Worm (Caenorhabditis elegans): Measurements from ENCODE around the gene T01H3.3.

- TF ChIP-seq nhr-76 (tag; optimal IDR thresholded peaks at IDR 0.05) = no peak
- peak; percentile 28 for TF ChIP-seq hlh-1 (tag; optimal IDR thresholded peaks at IDR 0.05)
- no peak for TF ChIP-seq elt-3 (tag; optimal IDR thresholded peaks at IDR 0.05)
- TF ChIP-seq ceh-43 (GFP tag; optimal IDR thresholded peaks at IDR 0.05) = no peak
- TF ChIP-seq ztf-11 (tag; optimal IDR thresholded peaks at IDR 0.05) = no peak
- no peak for TF ChIP-seq pha-4 (tag; optimal IDR thresholded peaks at IDR 0.05)
- no peak for TF ChIP-seq lin-13 (tag; optimal IDR thresholded peaks at IDR 0.05)
- TF ChIP-seq unc-39 (tag; optimal IDR thresholded peaks at IDR 0.05) = no peak
- no peak for TF ChIP-seq elt-1 (tag; optimal IDR thresholded peaks at IDR 0.05; ENCODE audit: borderline replicate concordance, insufficient read depth)
- no peak for TF ChIP-seq blmp-1 (tag; optimal IDR thresholded peaks at IDR 0.05)
- no peak for TF ChIP-seq nhr-28 (tag; optimal IDR thresholded peaks at IDR 0.05)
- no peak for TF ChIP-seq unc-62 (GFP tag; optimal IDR thresholded peaks at IDR 0.05)
- no peak for TF ChIP-seq snpc-4 (tag; optimal IDR thresholded peaks at IDR 0.05)
Observed at ce11 chrII:7891869-7892615, 18.3 kb upstream of the T01H3.3 start.

Data from whole organism, mixed stage, embryonic.